Fruit fly (Drosophila melanogaster) whole organism, pupa: ENCODE data around the gene CG14380.

Source experiments
- CG12605 ChIP-seq: fragments of 200-800 bp; sonication (Bioruptor generic); IDR thresholded peaks from 2 replicates; pipeline ENCODE4 v1.3.6; 2022; ENCODE audit warnings: missing biosample characterization, missing genetic modification characterization
- CG13204 ChIP-seq: fragments of 200-800 bp; sonication (Bioruptor generic); optimal IDR thresholded peaks from 2 replicates; lab custom pipeline; 2018; ENCODE audit warnings: missing biosample characterization, mild to moderate bottlenecking, missing genetic modification characterization, moderate library complexity
- CG14655 ChIP-seq: fragments of 200-800 bp; sonication (Bioruptor generic); optimal IDR thresholded peaks from 3 replicates; lab custom pipeline; 2017; ENCODE audit warnings: mild to moderate bottlenecking, missing biosample characterization, missing genetic modification reagents, missing genetic modification characterization
- CG32121 ChIP-seq: fragments of 200-800 bp; sonication (Bioruptor generic); IDR thresholded peaks from 2 replicates; pipeline ENCODE4 v1.3.6; 2022; ENCODE audit warnings: missing biosample characterization, missing genetic modification characterization
- CG34367 ChIP-seq: fragments of 200-800 bp; sonication (Bioruptor generic); optimal IDR thresholded peaks from 2 replicates; lab custom pipeline; 2018; ENCODE audit warnings: missing biosample characterization, mild to moderate bottlenecking, missing genetic modification characterization
- CG8301 ChIP-seq: fragments of 200-800 bp; sonication (Bioruptor generic); optimal IDR thresholded peaks from 2 replicates; lab custom pipeline; 2018; ENCODE audit warnings: missing biosample characterization, mild to moderate bottlenecking, missing genetic modification characterization
- D1 ChIP-seq: fragments of 200-800 bp; sonication (Bioruptor generic); optimal IDR thresholded peaks from 2 replicates; lab custom pipeline; 2018; ENCODE audit warnings: missing biosample characterization, mild to moderate bottlenecking, missing genetic modification characterization, moderate library complexity
- Pif1B ChIP-seq: fragments of 200-800 bp; sonication (Bioruptor generic); optimal IDR thresholded peaks from 3 replicates; lab custom pipeline; 2016; ENCODE audit warnings: missing biosample characterization, missing genetic modification characterization
- fd96Ca ChIP-seq: fragments of 200-800 bp; sonication (Bioruptor generic); IDR thresholded peaks from 3 replicates; pipeline ENCODE4 v1.3.6; 2022; ENCODE audit warnings: missing biosample characterization, missing genetic modification characterization
- gl ChIP-seq: fragments of 200-800 bp; sonication (Bioruptor generic); optimal IDR thresholded peaks from 2 replicates; lab custom pipeline; 2018; ENCODE audit warnings: missing biosample characterization, mild to moderate bottlenecking, missing genetic modification characterization

DNA sequence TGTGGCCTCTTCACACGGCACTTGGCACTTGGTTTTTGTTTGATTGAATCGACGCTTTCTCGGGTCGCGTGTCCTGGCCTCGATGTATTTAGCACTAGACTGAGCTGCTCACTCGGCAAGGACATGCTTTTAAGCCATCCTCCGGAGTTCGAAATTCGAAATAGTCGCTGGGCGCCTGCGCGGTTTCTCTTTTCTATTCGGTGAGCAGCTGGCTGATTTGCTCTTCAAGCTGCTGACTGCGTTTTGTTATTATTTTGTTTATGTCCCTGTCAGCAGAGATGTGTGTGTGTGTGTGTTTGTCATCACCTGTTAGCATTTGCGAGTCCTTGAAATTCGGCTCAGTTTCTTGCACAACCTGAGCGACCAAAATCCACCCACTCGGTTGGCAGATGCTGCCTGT is 32.7 kb upstream of the CG14380 start, which contains the start of gene 2mit:
- TF ChIP-seq D1 (tag; lab: Kevin White, UChicago) (no peak), CG14655 (no peak), fd96Ca (GFP tag; lab: Robert Waterston, UW) (no peak), CG32121 (no peak), Pif1B (GFP tag; lab: Kevin White, UChicago) (no peak), CG13204 (GFP tag; lab: Kevin White, UChicago) (no peak), CG8301 (tag; lab: Kevin White, UChicago) (no peak), CG12605 (GFP tag; lab: Robert Waterston, UW) (no peak), gl (tag; lab: Kevin White, UChicago) (no peak), CG34367 (tag; lab: Kevin White, UChicago) (no peak)
